Worm (Caenorhabditis elegans): ENCODE results near the gene lgc-23.

lgc-23 gene

DNA sequence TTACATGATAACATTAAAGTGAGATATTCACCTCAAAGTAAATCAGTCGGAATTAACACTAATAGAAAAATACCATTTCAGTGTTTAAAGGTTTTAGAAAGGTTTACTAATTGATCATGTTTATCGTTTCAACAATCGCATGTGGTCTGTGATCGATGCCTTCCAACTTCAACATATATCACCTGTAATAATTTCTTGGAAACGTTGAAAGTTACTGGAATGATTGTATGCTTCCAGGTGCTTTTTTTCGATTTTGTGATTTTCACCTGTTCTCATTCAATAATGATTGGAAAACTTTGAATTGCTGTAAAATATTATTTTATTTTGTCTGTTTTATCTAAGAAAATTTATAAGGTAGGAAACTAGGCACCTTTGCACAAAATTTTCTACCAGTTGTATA lies 42.5 kb upstream of the lgc-23 start:
- TF ChIP-seq vab-15 (tag; optimal IDR thresholded peaks at IDR 0.05) (no peak), nhr-71 (tag; optimal IDR thresholded peaks at IDR 0.05) (peak; percentile 43), snpc-4 (tag; optimal IDR thresholded peaks at IDR 0.05) (no peak), hlh-4 (tag; optimal IDR thresholded peaks at IDR 0.05) (peak; percentile 100), isw-1 (GFP tag; IDR thresholded peaks at IDR 0.05) (no peak), aha-1 (tag; optimal IDR thresholded peaks at IDR 0.05) (no peak), nhr-47 (tag; optimal IDR thresholded peaks at IDR 0.05) (peak; percentile 30)

DNA sequence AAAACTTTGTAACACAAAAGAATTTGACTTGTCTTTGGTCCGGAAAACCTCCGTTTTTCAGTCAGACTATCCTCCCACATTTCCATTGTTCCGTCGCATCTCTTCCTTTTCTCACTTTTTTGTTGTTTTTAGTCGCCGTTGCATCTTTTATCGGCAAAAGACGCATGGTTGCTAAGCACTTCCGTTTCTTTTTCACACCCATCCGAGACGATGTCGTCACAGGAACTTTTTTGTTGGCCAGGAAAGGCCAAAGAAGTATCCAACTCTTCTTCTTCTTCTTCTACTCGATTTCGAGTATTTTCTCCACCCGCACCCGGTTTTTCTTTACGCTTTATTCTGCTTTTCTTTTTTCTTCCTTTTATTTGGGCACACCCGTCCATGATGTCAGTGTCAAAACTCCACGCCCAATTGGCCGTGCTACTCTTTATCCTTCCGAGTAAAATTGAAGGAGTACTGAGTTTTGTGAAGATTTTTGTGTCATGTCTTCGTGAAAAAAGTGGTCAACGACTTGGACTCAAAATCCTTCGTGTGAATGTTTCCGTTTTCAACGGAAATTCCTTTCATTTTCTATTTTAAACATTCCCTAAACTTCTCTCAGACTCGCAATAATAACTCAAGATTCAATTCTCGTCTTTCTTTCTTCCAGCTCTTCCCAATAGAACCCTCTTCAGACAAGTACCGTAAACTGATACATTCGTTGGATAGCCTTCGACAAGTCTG lies 39.8 kb upstream of the lgc-23 start, which contains the start of gene B0198.2:
Gene B0198.2, plus strand, starts transcription at position 670 of the 720 bp plus-strand sequence.
- TF ChIP-seq efl-1 (optimal IDR thresholded peaks at IDR 0.05), result no peak
- TF ChIP-seq efl-1 (GFP tag; optimal IDR thresholded peaks at IDR 0.05 in 1 of 2), result peak in 1 of 2 experiments; percentile 13
- peak; percentile 36 for TF ChIP-seq irx-1 (tag; optimal IDR thresholded peaks at IDR 0.05)
- TF ChIP-seq lsy-2 (tag; optimal IDR thresholded peaks at IDR 0.05), result no peak
- TF ChIP-seq fkh-10 (GFP tag; optimal IDR thresholded peaks at IDR 0.05), result peak; percentile 65
- no peak for TF ChIP-seq mef-2 (tag; optimal IDR thresholded peaks at IDR 0.05)
- peak; percentile 62 for TF ChIP-seq lin-14 (GFP tag; optimal IDR thresholded peaks at IDR 0.05)

DNA sequence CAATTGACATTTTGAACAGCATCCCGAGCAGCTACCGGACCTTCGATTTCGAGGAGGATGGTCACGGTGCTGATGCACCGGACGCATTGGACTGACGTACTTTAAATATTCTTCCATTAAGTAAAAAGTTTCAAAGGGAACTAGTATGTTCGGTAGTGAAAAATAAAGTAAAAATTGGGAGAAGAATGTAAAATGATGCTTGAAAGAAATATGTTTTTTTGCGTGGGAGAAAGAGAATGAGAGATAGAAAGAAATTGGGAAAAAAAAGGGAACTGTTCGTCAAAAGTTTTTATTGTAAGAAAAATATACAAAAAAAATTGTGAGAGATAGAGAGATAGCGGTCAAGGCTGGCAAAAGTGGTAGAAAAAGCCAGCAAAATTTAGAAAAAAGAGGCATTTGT lies 31.1 kb upstream of the lgc-23 start, which contains the start of gene tsp-20:
Gene tsp-20, minus strand, starts transcription at position 101 of the 400 bp plus-strand sequence.
- no peak for TF ChIP-seq zag-1 (tag; optimal IDR thresholded peaks at IDR 0.05)
- no peak for TF ChIP-seq nhr-237 (tag; optimal IDR thresholded peaks at IDR 0.05)
- TF ChIP-seq alr-1 (tag; optimal IDR thresholded peaks at IDR 0.05; ENCODE audit: borderline replicate concordance), result no peak
- no peak for TF ChIP-seq xbp-1 (tag; optimal IDR thresholded peaks at IDR 0.05)
- TF ChIP-seq irx-1 (tag; optimal IDR thresholded peaks at IDR 0.05), result no peak
- no peak for TF ChIP-seq nhr-19 (GFP tag; conservative IDR thresholded peaks at IDR 0.05)

DNA sequence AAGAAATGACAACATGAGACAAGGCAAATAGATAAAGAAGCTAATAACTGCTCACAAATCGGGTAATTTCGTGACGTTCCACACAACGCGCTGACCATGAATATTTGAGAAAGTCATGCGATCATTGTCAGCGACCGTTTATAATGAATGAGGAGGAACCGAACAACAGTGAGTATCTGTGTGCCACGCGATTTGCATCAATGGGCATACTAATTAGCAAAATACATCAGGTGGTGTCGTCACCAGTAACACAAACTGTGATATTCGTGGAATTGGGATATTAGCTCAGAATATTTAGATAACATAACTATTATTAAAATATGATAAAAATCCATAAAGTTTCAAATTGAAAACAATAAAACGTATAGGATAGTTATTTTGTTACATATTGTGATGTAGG lies 30.3 kb upstream of the lgc-23 start:
- TF ChIP-seq nhr-20 (tag; optimal IDR thresholded peaks at IDR 0.05) (no peak), hlh-4 (tag; optimal IDR thresholded peaks at IDR 0.05) (no peak), fkh-8 (tag; optimal IDR thresholded peaks at IDR 0.05) (peak; percentile 76), lin-14 (GFP tag; optimal IDR thresholded peaks at IDR 0.05) (peak; percentile 40), nhr-84 (tag; optimal IDR thresholded peaks at IDR 0.05) (no peak), sox-4 (tag; optimal IDR thresholded peaks at IDR 0.05) (peak; percentile 22), nhr-19 (GFP tag; conservative IDR thresholded peaks at IDR 0.05) (no peak), fos-1 (tag; optimal IDR thresholded peaks at IDR 0.05) (no peak), lin-39 (tag; optimal IDR thresholded peaks at IDR 0.05) (no peak), tlp-1 (tag; optimal IDR thresholded peaks at IDR 0.05) (no peak), ceh-90 (tag; optimal IDR thresholded peaks at IDR 0.05) (no peak), aha-1 (tag; optimal IDR thresholded peaks at IDR 0.05) (no peak), efl-3 (GFP tag; optimal IDR thresholded peaks at IDR 0.05) (no peak), sptf-1 (tag; optimal IDR thresholded peaks at IDR 0.05) (no peak), alr-1 (tag; optimal IDR thresholded peaks at IDR 0.05; ENCODE audit: borderline replicate concordance) (no peak), egl-27 (tag; optimal IDR thresholded peaks at IDR 0.05) (no peak), irx-1 (tag; optimal IDR thresholded peaks at IDR 0.05) (no peak), swsn-7 (tag; optimal IDR thresholded peaks at IDR 0.05) (no peak), unc-62 (GFP tag; optimal IDR thresholded peaks at IDR 0.05) (no peak), fkh-4 (tag; optimal IDR thresholded peaks at IDR 0.05; ENCODE audit: borderline replicate concordance) (peak; percentile 7), ceh-8 (GFP tag; optimal IDR thresholded peaks at IDR 0.05) (peak; percentile 73), Y116A8C.19 (tag; optimal IDR thresholded peaks at IDR 0.05; ENCODE audit: borderline replicate concordance) (no peak), pag-3 (tag; optimal IDR thresholded peaks at IDR 0.05; ENCODE audit: borderline replicate concordance, insufficient read depth) (no peak), pqm-1 (tag; optimal IDR thresholded peaks at IDR 0.05) (no peak), ets-5 (GFP tag; IDR thresholded peaks at IDR 0.05) (no peak), ces-1 (GFP tag; optimal IDR thresholded peaks at IDR 0.05) (no peak), elt-2 (tag; optimal IDR thresholded peaks at IDR 0.05) (no peak), efl-1 (optimal IDR thresholded peaks at IDR 0.05) (no peak), efl-1 (GFP tag; optimal IDR thresholded peaks at IDR 0.05 in 1 of 2) (no peak), dsc-1 (tag; optimal IDR thresholded peaks at IDR 0.05) (peak; percentile 88), mep-1 (tag; optimal IDR thresholded peaks at IDR 0.05) (no peak), lin-35 (GFP tag; optimal IDR thresholded peaks at IDR 0.05) (no peak), C04F5.9 (tag; optimal IDR thresholded peaks at IDR 0.05) (no peak), nhr-77 (tag; optimal IDR thresholded peaks at IDR 0.05) (no peak), unc-30 (tag; optimal IDR thresholded peaks at IDR 0.05) (no peak)

Measured in whole organism, L1 larva.